Worm (Caenorhabditis elegans): ENCODE measurements around the gene R02F2.7.

R02F2.7 gene

ce11 chrIII:5436306-5436705 is 47.3 kb downstream of the R02F2.7 start:
- TF ChIP-seq nhr-77 (tag; optimal IDR thresholded peaks at IDR 0.05) (no peak), crh-2 (tag; optimal IDR thresholded peaks at IDR 0.05) (no peak), peb-1 (tag; optimal IDR thresholded peaks at IDR 0.05) (no peak), alr-1 (tag; optimal IDR thresholded peaks at IDR 0.05) (no peak), fos-1 (tag; optimal IDR thresholded peaks at IDR 0.05) (no peak), skn-1 (tag; optimal IDR thresholded peaks at IDR 0.05) (no peak), ZK546.5 (tag; optimal IDR thresholded peaks at IDR 0.05) (no peak), aly-2 (tag; optimal IDR thresholded peaks at IDR 0.05) (no peak), R02D3.7 (tag; optimal IDR thresholded peaks at IDR 0.05) (no peak), snpc-4 (tag; optimal IDR thresholded peaks at IDR 0.05) (no peak)

Measured in whole organism, L2 larva.